Worm (Caenorhabditis elegans) whole organism, L4/young adult: ENCODE data around the gene F11A5.15.

Source experiments
- W03F9.2 ChIP-seq: fragments of 150-350 bp; optimal IDR thresholded peaks from 2 replicates; lab custom pipeline; 2014; ENCODE audit warnings: missing biosample characterization, missing genetic modification characterization
- him-1 ChIP-seq: sonication (generic microtip); optimal IDR thresholded peaks from 2 replicates; lab custom pipeline; 2016; ENCODE audit warnings: missing genotype, missing genetic modification reagents, missing genetic modification characterization, missing compliant biosample characterization

- TF ChIP-seq him-1 (tag; lab: Kevin White, UChicago), result no peak
- no peak for TF ChIP-seq W03F9.2
Measured at ce11 chrV:16233624-16234023, 15.2 kb upstream of the F11A5.15 start, which contains the start of gene clec-233.
